Worm (Caenorhabditis elegans): ENCODE measurements around the gene cutl-22.

DNA sequence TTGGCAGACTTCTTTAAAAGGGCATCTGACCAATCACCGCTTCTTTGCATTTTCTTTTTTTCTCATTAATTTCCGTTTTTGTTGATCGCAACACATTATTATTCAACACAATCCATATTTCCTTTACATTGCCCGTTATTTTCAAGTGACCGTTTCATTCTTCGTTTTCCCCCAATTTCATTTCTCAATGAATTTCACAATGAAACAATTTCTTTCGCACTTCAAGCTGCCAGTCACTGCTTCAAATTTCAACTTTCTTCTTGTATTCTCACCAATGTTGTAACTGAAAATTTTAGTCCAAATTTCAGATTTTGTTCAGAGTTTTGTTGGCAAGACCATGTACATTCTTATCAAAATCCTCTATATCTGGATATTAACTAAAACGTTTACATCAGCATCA lies at the start of gene cutl-22:
- TF ChIP-seq hlh-8 (tag; optimal IDR thresholded peaks at IDR 0.05) (no peak), fkh-10 (GFP tag; optimal IDR thresholded peaks at IDR 0.05) (no peak), K09A11.1 (tag; optimal IDR thresholded peaks at IDR 0.05; ENCODE audit: insufficient read depth) (no peak), sox-4 (tag; optimal IDR thresholded peaks at IDR 0.05) (no peak), dmd-4 (tag; optimal IDR thresholded peaks at IDR 0.05; ENCODE audit: borderline replicate concordance) (no peak)
